Worm (Caenorhabditis elegans) whole organism, L3 larva: ENCODE results near the gene hum-4.

ENCODE experiments used
- ceh-16 ChIP-seq: sonication (generic microtip); optimal IDR thresholded peaks from 2 replicates; lab custom pipeline; 2017; ENCODE audit warnings: missing biosample characterization, missing genetic modification characterization
- ceh-28 ChIP-seq: fragments of 150-350 bp; optimal IDR thresholded peaks from 2 replicates; lab custom pipeline; 2014; ENCODE audit warnings: missing biosample characterization, missing genetic modification reagents, missing genetic modification characterization
- fos-1 ChIP-seq: fragments of 150-350 bp; optimal IDR thresholded peaks from 2 replicates; lab custom pipeline; 2014; ENCODE audit warnings: missing biosample characterization, missing genetic modification characterization
- nhr-237 ChIP-seq: fragments of 150-350 bp; optimal IDR thresholded peaks from 2 replicates; lab custom pipeline; 2014; ENCODE audit warnings: missing biosample characterization, missing genetic modification characterization
- tbx-2 ChIP-seq: sonication (generic microtip); optimal IDR thresholded peaks from 2 replicates; lab custom pipeline; 2016; ENCODE audit warnings: mild to moderate bottlenecking, missing genetic modification characterization, missing compliant biosample characterization
- ztf-11 ChIP-seq: fragments of 150-350 bp; optimal IDR thresholded peaks from 2 replicates; lab custom pipeline; 2014; ENCODE audit warnings: missing biosample characterization, missing genetic modification characterization

- TF ChIP-seq ceh-28 (tag; lab: Kevin White, UChicago), result no peak
- no peak for TF ChIP-seq fos-1
- no peak for TF ChIP-seq ztf-11 (tag; lab: Kevin White, UChicago)
- no peak for TF ChIP-seq tbx-2 (tag; lab: Kevin White, UChicago)
- TF ChIP-seq ceh-16, result no peak
- TF ChIP-seq nhr-237 (tag; lab: Kevin White, UChicago), result no peak
Observed at ce11 chrX:11400467-11401184, 32.8 kb downstream of the hum-4 start.
